Worm (Caenorhabditis elegans): ENCODE measurements around the gene clec-199.

ce11 chrIV:17382029-17382428 is 30.3 kb downstream of the clec-199 start, which contains the start of gene C30H6.8:
- no peak for TF ChIP-seq spr-1 (tag; optimal IDR thresholded peaks at IDR 0.05)
- no peak for TF ChIP-seq mxl-3 (GFP tag; optimal IDR thresholded peaks at IDR 0.05)
- no peak for TF ChIP-seq nhr-11 (tag; optimal IDR thresholded peaks at IDR 0.05)
- TF ChIP-seq nhr-237 (tag; optimal IDR thresholded peaks at IDR 0.05), result no peak
- TF ChIP-seq hmg-1.1 (GFP tag; IDR thresholded peaks at IDR 0.05), result no peak
- TF ChIP-seq ceh-82 (tag; optimal IDR thresholded peaks at IDR 0.05), result no peak
- no peak for TF ChIP-seq snpc-1.2 (GFP tag; IDR thresholded peaks at IDR 0.05)
- no peak for TF ChIP-seq php-3 (GFP tag; IDR thresholded peaks at IDR 0.05)
- no peak for TF ChIP-seq jun-1 (tag; optimal IDR thresholded peaks at IDR 0.05)
- no peak for TF ChIP-seq mdt-29 (GFP tag; IDR thresholded peaks at IDR 0.05)
- no peak for TF ChIP-seq ztf-11 (tag; optimal IDR thresholded peaks at IDR 0.05)
- no peak for TF ChIP-seq arid-1 (GFP tag; conservative IDR thresholded peaks at IDR 0.05)
